Fruit fly (Drosophila melanogaster): Measurements from ENCODE around the gene ND-B8.

Gene ND-B8

dm6 chr2L:4454009-4454689 is at the start of gene ND-B8, which contains the start of gene Secp43 (continued):
- TF ChIP-seq sob (GFP tag; IDR thresholded peaks at IDR 0.05) (peak; percentile 37; the same call in 1 of the 2 replicates), BEAF-32 (GFP tag; optimal IDR thresholded peaks at IDR 0.05) (peak; percentile 83), CG2199 (GFP tag; IDR thresholded peaks at IDR 0.05) (0 out of 3 replicates have a peak, but pooled peaks have one; percentile 24), sens (GFP tag) (no peak), vvl (GFP tag; IDR thresholded peaks at IDR 0.05) (peak; percentile 57; the same call in 1 of the 2 replicates), CG5953 (GFP tag; IDR thresholded peaks at IDR 0.05) (no peak), peb (GFP tag; IDR thresholded peaks at IDR 0.05) (no peak), hb (GFP tag; IDR thresholded peaks at IDR 0.05; ENCODE audit: partially characterized antibody) (peak; percentile 81), D19A (tag; optimal IDR thresholded peaks at IDR 0.05) (peak; percentile 18), CG9727 (GFP tag; optimal IDR thresholded peaks at IDR 0.05) (no peak), salm (tag; optimal IDR thresholded peaks at IDR 0.05) (no peak), Sry-δ (GFP tag; optimal IDR thresholded peaks at IDR 0.05) (peak; percentile 82), CG11560 (tag; IDR thresholded peaks at IDR 0.05) (peak; percentile 90), repo (GFP tag; optimal IDR thresholded peaks at IDR 0.05) (no peak), CrebB (tag; optimal IDR thresholded peaks at IDR 0.05) (no peak), Dref (GFP tag; IDR thresholded peaks at IDR 0.05) (peak; percentile 96), amos (GFP tag; IDR thresholded peaks at IDR 0.05; ENCODE audit: partially characterized antibody) (peak; percentile 80), CG15269 (tag; optimal IDR thresholded peaks at IDR 0.05) (no peak), CG3847 (GFP tag; IDR thresholded peaks at IDR 0.05) (peak; percentile 33; the same call in 1 of the 2 replicates), Nf-YB (GFP tag; optimal IDR thresholded peaks at IDR 0.05) (no peak), gro (GFP tag; optimal IDR thresholded peaks at IDR 0.05) (peak; percentile 45), MESR4 (GFP tag; optimal IDR thresholded peaks at IDR 0.05) (peak; percentile 67), CG4404 (GFP tag; IDR thresholded peaks at IDR 0.05) (no peak), knrl (GFP tag; IDR thresholded peaks at IDR 0.05; ENCODE audit: partially characterized antibody) (peak; percentile 74), CG31224 (GFP tag; IDR thresholded peaks at IDR 0.05) (no peak), Hmr (GFP tag; optimal IDR thresholded peaks at IDR 0.05) (peak; percentile 75), fru (optimal IDR thresholded peaks at IDR 0.05) (no peak), HmgD (GFP tag; optimal IDR thresholded peaks at IDR 0.05) (peak; percentile 74), CG9437 (GFP tag; optimal IDR thresholded peaks at IDR 0.05) (peak; percentile 2), CG3407 (GFP tag; optimal IDR thresholded peaks at IDR 0.05) (no peak), bcd (GFP tag; optimal IDR thresholded peaks at IDR 0.05) (peak; percentile 21), Sox100B (GFP tag; optimal IDR thresholded peaks at IDR 0.05) (no peak), shn (GFP tag; optimal IDR thresholded peaks at IDR 0.05) (no peak), Mrtf (GFP tag; IDR thresholded peaks at IDR 0.05) (no peak), CG9932 (GFP tag; IDR thresholded peaks at IDR 0.05) (peak; percentile 47; the same call in 1 of the 2 replicates), CG2202 (tag; optimal IDR thresholded peaks at IDR 0.05) (no peak), CG34224 (GFP tag; IDR thresholded peaks at IDR 0.05; ENCODE audit: partially characterized antibody) (peak; percentile 62), jing (GFP tag; optimal IDR thresholded peaks at IDR 0.05) (no peak), bbx (GFP tag; IDR thresholded peaks at IDR 0.05; ENCODE audit: partially characterized antibody) (peak; percentile 81), YL-1 (GFP tag; optimal IDR thresholded peaks at IDR 0.05) (peak; percentile 41), fd102C (GFP tag; optimal IDR thresholded peaks at IDR 0.05) (no peak), tgo (GFP tag; IDR thresholded peaks at IDR 0.05) (no peak), pzg (GFP tag; optimal IDR thresholded peaks at IDR 0.05) (peak; percentile 91), sd (tag; optimal IDR thresholded peaks at IDR 0.05) (peak; percentile 44), CG2120 (GFP tag; optimal IDR thresholded peaks at IDR 0.05) (peak; percentile 12), scrt (GFP tag; optimal IDR thresholded peaks at IDR 0.05) (peak; percentile 91), stwl (tag; optimal IDR thresholded peaks at IDR 0.05) (peak; percentile 62), CTCF (GFP tag; optimal IDR thresholded peaks at IDR 0.05) (peak; percentile 72), Dek (tag; optimal IDR thresholded peaks at IDR 0.05) (peak; percentile 27), CG12769 (tag; optimal IDR thresholded peaks at IDR 0.05) (no peak)
